Fruit fly (Drosophila melanogaster): ENCODE measurements around the gene CG13308.

CG13308 gene

dm6 chr3L:8839130-8839529, 30.8 kb downstream of the CG13308 start:
- TF ChIP-seq eg (GFP tag; IDR thresholded peaks at IDR 0.05), result peak; percentile 17; the same call in 1 of the 3 replicates
- TF ChIP-seq CG8632 (GFP tag; optimal IDR thresholded peaks at IDR 0.05), result no peak
- TF ChIP-seq cyc (GFP tag; optimal IDR thresholded peaks at IDR 0.05), result no peak
- no peak for TF ChIP-seq CG34406 (GFP tag; optimal IDR thresholded peaks at IDR 0.05)
- TF ChIP-seq spab (GFP tag; optimal IDR thresholded peaks at IDR 0.05), result no peak
- TF ChIP-seq ss (GFP tag; optimal IDR thresholded peaks at IDR 0.05), result peak in 1 of 2 experiments; percentile 58

dm6 chr3L:8839563-8840425, 31.4 kb downstream of the CG13308 start:
- TF ChIP-seq ss (GFP tag; optimal IDR thresholded peaks at IDR 0.05), result peak; percentile 68 to 72
- TF ChIP-seq fd59A (GFP tag; optimal IDR thresholded peaks at IDR 0.05), result peak; percentile 54
- TF ChIP-seq CG11902 (GFP tag; optimal IDR thresholded peaks at IDR 0.05), result peak; percentile 33
- TF ChIP-seq CG3032 (tag; optimal IDR thresholded peaks at IDR 0.05), result peak; percentile 60
- TF ChIP-seq Eip93F (GFP tag; optimal IDR thresholded peaks at IDR 0.05), result no peak
- TF ChIP-seq Ets96B (tag; optimal IDR thresholded peaks at IDR 0.05), result peak; percentile 72
- peak; percentile 15 for TF ChIP-seq CG1621 (tag; optimal IDR thresholded peaks at IDR 0.05)
- peak; percentile 40 for TF ChIP-seq vri (GFP tag; optimal IDR thresholded peaks at IDR 0.05)
- TF ChIP-seq Smox (GFP tag; optimal IDR thresholded peaks at IDR 0.05), result peak; percentile 70
- TF ChIP-seq pdm3 (GFP tag; optimal IDR thresholded peaks at IDR 0.05), result peak; percentile 61
- peak; percentile 25 for TF ChIP-seq CG8632 (GFP tag; optimal IDR thresholded peaks at IDR 0.05)
- TF ChIP-seq salr (GFP tag; optimal IDR thresholded peaks at IDR 0.05), result peak; percentile 3 to 61
- TF ChIP-seq CG6163 (GFP tag; IDR thresholded peaks at IDR 0.05), result no peak
- TF ChIP-seq Ets21C (GFP tag; optimal IDR thresholded peaks at IDR 0.05), result peak; percentile 57
- peak; percentile 4 for TF ChIP-seq CG7368 (GFP tag; optimal IDR thresholded peaks at IDR 0.05)
- peak; percentile 51 for TF ChIP-seq CG11762 (GFP tag; optimal IDR thresholded peaks at IDR 0.05; ENCODE audit: insufficient read depth)
- TF ChIP-seq dsx (GFP tag; optimal IDR thresholded peaks at IDR 0.05; ENCODE audit: poor library complexity, severe bottlenecking), result peak; percentile 61
- peak; percentile 67 for TF ChIP-seq CG31627 (GFP tag; optimal IDR thresholded peaks at IDR 0.05)
- TF ChIP-seq cyc (GFP tag; optimal IDR thresholded peaks at IDR 0.05), result peak; percentile 74
- peak; percentile 79 for TF ChIP-seq CG32006 (GFP tag; optimal IDR thresholded peaks at IDR 0.05)
- no peak for TF ChIP-seq Gug (GFP tag; IDR thresholded peaks at IDR 0.05)
- TF ChIP-seq esn (GFP tag; optimal IDR thresholded peaks at IDR 0.05), result peak; percentile 84
- TF ChIP-seq topi (GFP tag; optimal IDR thresholded peaks at IDR 0.05), result peak; percentile 86
- TF ChIP-seq CG10669 (GFP tag; optimal IDR thresholded peaks at IDR 0.05), result peak; percentile 74
- no peak for TF ChIP-seq fkh (GFP tag; optimal IDR thresholded peaks at IDR 0.05)
- peak; percentile 79 for TF ChIP-seq spab (GFP tag; optimal IDR thresholded peaks at IDR 0.05)
- peak; percentile 0 for TF ChIP-seq dac (GFP tag; optimal IDR thresholded peaks at IDR 0.05)
- TF ChIP-seq Hr38 (GFP tag; optimal IDR thresholded peaks at IDR 0.05), result no peak
- peak; percentile 62 for TF ChIP-seq CG6854 (GFP tag; optimal IDR thresholded peaks at IDR 0.05)
- no peak for TF ChIP-seq eg (GFP tag; IDR thresholded peaks at IDR 0.05)
- peak; percentile 45 for TF ChIP-seq Sox15 (GFP tag; optimal IDR thresholded peaks at IDR 0.05)
- TF ChIP-seq CG11294 (GFP tag; IDR thresholded peaks at IDR 0.05), result no peak
- peak; percentile 50 for TF ChIP-seq CG34406 (GFP tag; optimal IDR thresholded peaks at IDR 0.05)
- TF ChIP-seq CG4318 (GFP tag; optimal IDR thresholded peaks at IDR 0.05), result peak; percentile 53
- TF ChIP-seq Eip75B (GFP tag; optimal IDR thresholded peaks at IDR 0.05), result peak; percentile 75
- peak; percentile 64 for TF ChIP-seq CG3919 (GFP tag; optimal IDR thresholded peaks at IDR 0.05)
- TF ChIP-seq CG15336 (GFP tag; IDR thresholded peaks at IDR 0.05), result peak; percentile 36; the same call in 1 of the 2 replicates
- TF ChIP-seq fd85E (GFP tag; optimal IDR thresholded peaks at IDR 0.05), result no peak
- TF ChIP-seq CG8119 (GFP tag; IDR thresholded peaks at IDR 0.05), result 0 out of 3 replicates have a peak, but pooled peaks have one; percentile 23
- TF ChIP-seq Sox102F (GFP tag; optimal IDR thresholded peaks at IDR 0.05), result peak; percentile 71
- TF ChIP-seq Sox14 (GFP tag; optimal IDR thresholded peaks at IDR 0.05), result peak; percentile 69
- TF ChIP-seq Blimp-1 (GFP tag; optimal IDR thresholded peaks at IDR 0.05), result peak; percentile 25
- peak; percentile 76 for TF ChIP-seq Met (GFP tag; optimal IDR thresholded peaks at IDR 0.05)
- peak; percentile 12 for TF ChIP-seq CG9139 (GFP tag; optimal IDR thresholded peaks at IDR 0.05)
- peak; percentile 66 for TF ChIP-seq net (GFP tag; optimal IDR thresholded peaks at IDR 0.05)
- TF ChIP-seq CG6792 (GFP tag; optimal IDR thresholded peaks at IDR 0.05), result peak; percentile 58
